Fruit fly (Drosophila melanogaster): ENCODE measurements around the gene CG7362.

CG7362 gene

DNA sequence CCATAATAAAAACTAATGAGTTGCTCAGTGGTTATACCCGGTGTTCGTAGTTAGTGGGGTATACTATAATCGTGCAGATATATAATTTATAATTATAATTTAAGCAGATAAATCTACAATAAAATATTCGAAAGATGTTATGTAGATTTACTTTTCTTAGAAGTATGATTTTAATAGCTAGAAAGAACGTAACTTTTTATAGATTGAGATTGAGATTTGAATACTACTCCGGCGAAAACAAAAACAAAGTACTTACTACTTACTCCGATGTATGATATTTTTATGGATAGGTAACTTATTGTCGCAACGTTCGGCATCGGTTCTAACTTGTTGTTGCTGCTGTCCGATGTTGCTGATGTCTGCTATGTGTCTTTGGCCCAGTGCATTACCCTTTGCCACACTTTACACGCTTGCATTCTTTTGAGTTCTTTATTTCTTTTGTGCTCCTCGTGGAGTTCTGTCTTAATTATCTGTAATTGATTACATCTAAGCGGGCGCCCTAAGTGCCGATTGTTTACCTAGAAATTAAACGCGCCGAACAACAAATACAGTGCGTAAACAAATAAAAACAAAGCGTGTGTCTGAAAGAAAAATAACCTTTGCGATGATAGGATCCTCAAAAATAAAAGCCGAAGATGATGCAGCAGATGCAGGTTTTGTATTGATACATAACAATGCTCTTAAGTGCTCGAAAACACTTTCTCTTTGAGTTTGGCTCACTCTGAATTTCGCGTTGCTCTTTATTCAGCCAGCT lies 5.8 kb downstream of the CG7362 start:
- TF ChIP-seq dl (GFP tag; optimal IDR thresholded peaks at IDR 0.05; ENCODE audit: insufficient read depth in 1 of 2, partially characterized antibody in 2 of 2), result peak in 1 of 2 experiments; percentile 5
- TF ChIP-seq Mio (GFP tag; optimal IDR thresholded peaks at IDR 0.05), result no peak

DNA sequence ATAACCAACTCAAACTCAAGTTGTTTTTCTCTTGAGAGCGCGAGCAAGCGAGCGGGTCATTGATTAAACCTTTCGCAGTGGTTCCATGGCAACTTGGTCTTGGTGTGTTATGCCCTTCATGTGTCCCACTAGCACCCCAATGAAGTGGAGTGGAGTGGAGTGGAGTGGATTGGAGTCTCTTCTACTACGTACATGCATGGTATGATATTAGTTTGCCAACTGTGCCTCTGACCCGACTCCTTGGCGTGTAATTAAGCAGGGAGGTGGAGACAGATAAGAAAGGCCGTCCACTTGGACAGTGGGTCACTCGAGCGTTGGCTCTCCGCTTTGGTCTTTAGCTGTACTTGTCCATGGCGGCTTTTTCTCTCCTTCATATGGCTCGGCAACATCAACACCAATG lies 6.3 kb downstream of the CG7362 start:
- TF ChIP-seq usp (GFP tag; optimal IDR thresholded peaks at IDR 0.05) (no peak), Mio (GFP tag; optimal IDR thresholded peaks at IDR 0.05) (no peak), dsf (GFP tag; optimal IDR thresholded peaks at IDR 0.05; ENCODE audit: borderline replicate concordance) (no peak), CG9705 (GFP tag; optimal IDR thresholded peaks at IDR 0.05) (no peak)

DNA sequence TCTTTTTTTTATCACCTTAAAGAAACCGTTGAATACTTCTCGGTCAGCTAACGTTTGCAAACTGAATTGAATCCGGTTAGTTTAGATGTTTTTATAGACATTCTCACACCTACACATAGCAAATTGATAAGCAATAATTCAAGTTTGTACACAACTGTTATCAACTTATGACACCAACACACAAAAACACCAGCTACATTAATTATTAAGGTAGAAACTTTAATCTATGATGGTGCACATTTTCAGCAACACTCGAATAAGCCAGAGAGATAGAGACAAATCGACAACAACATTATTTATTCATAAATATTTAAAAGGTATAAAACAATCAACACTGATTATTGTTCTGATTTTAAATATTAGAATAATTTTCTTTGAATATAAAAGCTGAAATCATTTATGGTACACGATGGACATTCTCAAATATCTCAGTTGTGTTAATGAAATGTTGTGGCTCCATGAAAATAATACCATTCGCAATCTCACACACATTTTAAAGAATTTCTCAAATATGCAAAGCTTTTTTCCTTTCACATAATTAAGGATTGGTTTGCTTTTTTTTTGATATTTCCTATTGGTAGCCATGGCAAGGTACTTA lies 6.9 kb downstream of the CG7362 start:
- TF ChIP-seq psq (GFP tag; optimal IDR thresholded peaks at IDR 0.05) (no peak), HLH106 (tag; optimal IDR thresholded peaks at IDR 0.05) (no peak), fru (GFP tag; optimal IDR thresholded peaks at IDR 0.05) (no peak)

DNA sequence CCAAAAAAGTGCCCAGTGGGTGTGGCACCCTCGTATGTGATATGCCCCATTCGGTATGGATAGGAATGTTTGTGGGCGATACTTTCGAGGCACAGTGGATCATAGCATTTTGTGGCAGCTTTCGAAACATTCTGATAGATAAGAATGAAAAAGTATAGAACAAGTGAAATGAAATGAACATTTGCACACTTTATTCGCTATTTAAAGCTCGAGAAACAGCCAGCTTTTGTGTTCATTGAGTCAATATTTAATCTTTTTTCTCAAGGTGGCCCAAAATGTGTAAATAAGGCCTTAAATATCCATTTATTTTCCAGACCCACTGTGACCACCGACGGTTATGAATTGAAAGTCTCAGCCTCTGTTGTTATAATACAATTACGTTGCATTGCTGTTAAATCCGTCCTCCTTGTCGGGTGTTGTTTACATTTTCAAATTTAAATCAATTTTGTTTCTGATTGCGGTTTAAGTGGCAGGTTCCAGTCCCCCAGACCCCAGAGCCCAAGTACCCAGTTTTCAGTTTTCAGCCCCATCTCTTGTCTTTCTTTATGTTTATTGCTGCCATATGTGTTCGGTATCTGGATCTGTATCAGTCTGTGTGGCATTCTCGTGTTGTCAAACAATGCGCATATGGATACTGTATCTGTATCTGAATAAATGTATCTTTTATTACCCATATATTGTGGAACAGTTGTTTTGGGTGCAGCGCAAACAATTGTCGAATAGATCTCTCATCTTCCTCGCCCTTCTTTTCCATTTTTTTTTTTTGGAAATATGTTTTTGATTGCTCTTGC lies 9.7 kb downstream of the CG7362 start:
- TF ChIP-seq Mio (GFP tag; optimal IDR thresholded peaks at IDR 0.05), result no peak
- TF ChIP-seq foxo (GFP tag; optimal IDR thresholded peaks at IDR 0.05), result peak in 1 of 2 experiments; percentile 40
- no peak for TF ChIP-seq jim (GFP tag; optimal IDR thresholded peaks at IDR 0.05)
- peak; percentile 61 for TF ChIP-seq h (GFP tag; optimal IDR thresholded peaks at IDR 0.05)
- TF ChIP-seq OdsH (GFP tag; optimal IDR thresholded peaks at IDR 0.05), result peak; percentile 33
- no peak for TF ChIP-seq Rel (GFP tag; optimal IDR thresholded peaks at IDR 0.05)
- TF ChIP-seq Rel (tag; optimal IDR thresholded peaks at IDR 0.05), result peak; percentile 44
- TF ChIP-seq Hr78 (GFP tag; optimal IDR thresholded peaks at IDR 0.05), result no peak
- TF ChIP-seq br (GFP tag; optimal IDR thresholded peaks at IDR 0.05), result peak; percentile 40
- TF ChIP-seq HLH106 (tag; optimal IDR thresholded peaks at IDR 0.05), result peak; percentile 23
- peak; percentile 61 for TF ChIP-seq Sp1 (GFP tag; optimal IDR thresholded peaks at IDR 0.05)
- no peak for TF ChIP-seq lola (GFP tag; optimal IDR thresholded peaks at IDR 0.05)
- no peak for TF ChIP-seq N (GFP tag; optimal IDR thresholded peaks at IDR 0.05)
- peak; percentile 52 for TF ChIP-seq rgr (GFP tag; optimal IDR thresholded peaks at IDR 0.05)
- peak; percentile 74 for TF ChIP-seq Hr83 (GFP tag; optimal IDR thresholded peaks at IDR 0.05; ENCODE audit: poor library complexity, severe bottlenecking)
- peak; percentile 50 for TF ChIP-seq fru (GFP tag; optimal IDR thresholded peaks at IDR 0.05)
- peak; percentile 11 for TF ChIP-seq dmrt93B (GFP tag; optimal IDR thresholded peaks at IDR 0.05)

DNA sequence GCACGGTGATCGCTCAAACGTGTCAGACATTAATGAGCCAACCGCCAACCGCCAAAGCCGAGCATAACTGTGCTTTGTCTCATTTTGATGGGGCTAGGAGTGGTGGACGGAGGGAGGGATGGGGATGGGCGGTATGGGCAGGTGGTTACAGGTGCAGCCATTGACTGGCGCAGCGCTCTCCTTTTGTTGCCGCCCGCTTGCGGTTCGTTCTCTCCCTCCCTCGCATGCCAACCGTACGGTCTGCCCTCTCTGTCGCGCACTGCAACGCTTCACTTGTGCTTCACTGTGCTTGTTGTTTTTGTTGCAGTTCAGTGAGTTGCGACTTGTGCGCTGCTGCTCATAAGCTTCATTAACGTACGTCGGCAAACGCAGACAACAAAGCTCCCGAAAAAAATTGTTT lies 10.8 kb downstream of the CG7362 start:
- TF ChIP-seq Abd-B (GFP tag; optimal IDR thresholded peaks at IDR 0.05) (no peak), brk (GFP tag; optimal IDR thresholded peaks at IDR 0.05) (no peak), Rel (GFP tag; optimal IDR thresholded peaks at IDR 0.05) (no peak), Rel (tag; optimal IDR thresholded peaks at IDR 0.05) (peak; percentile 3), br (GFP tag; optimal IDR thresholded peaks at IDR 0.05) (no peak), Dfd (GFP tag; optimal IDR thresholded peaks at IDR 0.05) (no peak)

DNA sequence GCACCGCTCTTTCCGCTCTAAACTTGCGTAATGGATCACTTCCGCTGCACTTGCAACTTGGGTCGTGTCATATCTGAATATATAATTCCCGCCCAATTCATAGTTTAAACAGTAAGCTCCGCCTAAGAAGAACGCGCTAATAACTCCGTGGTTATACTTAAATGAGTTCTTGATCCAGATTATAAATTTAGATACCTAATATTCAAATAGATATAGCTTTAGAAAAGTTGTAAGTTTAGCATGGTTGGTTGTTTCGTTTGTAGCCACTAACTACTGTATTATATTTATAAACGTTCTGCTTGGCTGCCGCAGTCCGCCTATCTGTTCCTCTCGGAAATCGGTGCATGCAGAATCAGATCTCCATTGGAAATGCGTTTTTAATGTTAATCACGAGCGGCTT lies 11.3 kb downstream of the CG7362 start:
- no peak for TF ChIP-seq Jra (GFP tag; optimal IDR thresholded peaks at IDR 0.05)
- peak; percentile 25 for TF ChIP-seq HLH106 (tag; optimal IDR thresholded peaks at IDR 0.05)
- no peak for TF ChIP-seq CG32264 (GFP tag; optimal IDR thresholded peaks at IDR 0.05)
- TF ChIP-seq ey (GFP tag; optimal IDR thresholded peaks at IDR 0.05), result peak; percentile 39
- no peak for TF ChIP-seq dsf (GFP tag; optimal IDR thresholded peaks at IDR 0.05; ENCODE audit: borderline replicate concordance)
- TF ChIP-seq CG9705 (GFP tag; optimal IDR thresholded peaks at IDR 0.05), result no peak
- no peak for TF ChIP-seq Hr78 (GFP tag; optimal IDR thresholded peaks at IDR 0.05)
- TF ChIP-seq N (GFP tag; optimal IDR thresholded peaks at IDR 0.05), result no peak
- TF ChIP-seq Myc (optimal IDR thresholded peaks at IDR 0.05), result no peak
- peak; percentile 32 for TF ChIP-seq sv (GFP tag; optimal IDR thresholded peaks at IDR 0.05)
- TF ChIP-seq pan (optimal IDR thresholded peaks at IDR 0.05), result no peak
- TF ChIP-seq tai (GFP tag; optimal IDR thresholded peaks at IDR 0.05), result no peak
- TF ChIP-seq Hnf4 (GFP tag; optimal IDR thresholded peaks at IDR 0.05), result peak; percentile 26
- TF ChIP-seq h (GFP tag; optimal IDR thresholded peaks at IDR 0.05), result peak; percentile 43
- no peak for TF ChIP-seq lola (GFP tag; optimal IDR thresholded peaks at IDR 0.05)
- TF ChIP-seq brk (GFP tag; optimal IDR thresholded peaks at IDR 0.05), result peak; percentile 14
- TF ChIP-seq Dfd (GFP tag; optimal IDR thresholded peaks at IDR 0.05), result no peak
- TF ChIP-seq Mio (GFP tag; optimal IDR thresholded peaks at IDR 0.05), result no peak
- TF ChIP-seq woc (GFP tag; optimal IDR thresholded peaks at IDR 0.05), result no peak
- no peak for TF ChIP-seq OdsH (GFP tag; optimal IDR thresholded peaks at IDR 0.05)
- no peak for TF ChIP-seq GATAd (GFP tag; optimal IDR thresholded peaks at IDR 0.05)
- TF ChIP-seq jim (GFP tag; optimal IDR thresholded peaks at IDR 0.05), result no peak
- TF ChIP-seq Abd-B (GFP tag; optimal IDR thresholded peaks at IDR 0.05), result no peak
- TF ChIP-seq Rel (GFP tag; optimal IDR thresholded peaks at IDR 0.05), result no peak
- TF ChIP-seq Rel (tag; optimal IDR thresholded peaks at IDR 0.05), result no peak
- TF ChIP-seq Dif (GFP tag; optimal IDR thresholded peaks at IDR 0.05; ENCODE audit: partially characterized antibody), result no peak

All from whole organism, wandering third instar larva.